Worm (Caenorhabditis elegans) whole organism, L4/young adult: ENCODE measurements around the gene abcf-1.
A peak's percentile ranks its signal among the peaks of the same experiment; 100 is the strongest.

ENCODE experiments used
- W03F9.2 ChIP-seq: fragments of 150-350 bp; optimal IDR thresholded peaks from 2 replicates; lab custom pipeline; 2014; ENCODE audit warnings: missing biosample characterization, missing genetic modification characterization
- dao-5 ChIP-seq: sonication (generic microtip); optimal IDR thresholded peaks from 2 replicates; lab custom pipeline; 2016; ENCODE audit warnings: missing genotype, missing genetic modification characterization, moderate library complexity, missing compliant biosample characterization
- him-1 ChIP-seq: sonication (generic microtip); optimal IDR thresholded peaks from 2 replicates; lab custom pipeline; 2016; ENCODE audit warnings: missing genotype, missing genetic modification reagents, missing genetic modification characterization, missing compliant biosample characterization

abcf-1 gene

DNA sequence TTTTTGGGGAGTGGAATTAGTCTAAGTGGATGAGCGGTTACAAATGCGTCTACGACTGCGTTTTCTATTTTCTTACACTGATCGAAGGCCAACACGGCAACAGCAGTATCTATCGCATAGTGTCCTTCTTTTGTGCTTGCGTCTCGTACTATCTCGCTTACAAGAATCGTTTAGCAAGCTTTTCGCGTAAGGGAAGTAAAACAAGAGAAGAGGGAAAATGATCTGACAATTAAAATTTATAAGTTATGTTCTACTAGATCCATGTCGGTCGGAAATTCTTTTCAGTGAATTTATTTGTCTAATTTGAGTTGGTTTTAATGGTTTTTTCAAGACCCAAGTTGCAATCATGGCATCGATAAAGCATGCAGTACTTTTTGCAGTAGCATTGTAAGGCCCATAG is 23.9 kb upstream of the abcf-1 start, which contains the start of gene fkb-4:
fkb-4 (minus strand) TSS at position 101 of the 400 bp plus-strand sequence.
- TF ChIP-seq dao-5 (tag; lab: Kevin White, UChicago), result no peak
- no peak for TF ChIP-seq W03F9.2 (tag; lab: Kevin White, UChicago)
- no peak for TF ChIP-seq him-1 (tag; lab: Kevin White, UChicago)

DNA sequence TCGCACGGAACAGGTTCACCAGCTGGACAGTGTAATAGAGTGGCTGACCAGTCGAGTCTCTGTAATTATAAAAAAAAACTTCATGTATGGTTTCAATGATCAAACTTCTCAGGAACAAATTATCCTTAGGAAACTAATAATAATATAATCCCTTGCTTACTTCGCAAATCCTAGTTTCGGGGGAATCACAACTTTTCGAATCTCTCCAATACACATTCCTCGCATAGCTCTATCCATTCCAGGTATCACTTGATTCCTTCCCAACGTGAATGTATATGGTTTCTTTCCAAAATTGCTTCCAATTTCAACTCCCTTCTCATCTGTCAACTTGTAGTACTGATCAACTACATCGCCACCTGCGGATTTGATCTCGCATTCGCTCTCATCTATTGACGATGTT is 23.2 kb upstream of the abcf-1 start:
- TF ChIP-seq W03F9.2 (tag; lab: Kevin White, UChicago) (no peak), dao-5 (tag; lab: Kevin White, UChicago) (no peak), him-1 (tag; lab: Kevin White, UChicago) (no peak)

DNA sequence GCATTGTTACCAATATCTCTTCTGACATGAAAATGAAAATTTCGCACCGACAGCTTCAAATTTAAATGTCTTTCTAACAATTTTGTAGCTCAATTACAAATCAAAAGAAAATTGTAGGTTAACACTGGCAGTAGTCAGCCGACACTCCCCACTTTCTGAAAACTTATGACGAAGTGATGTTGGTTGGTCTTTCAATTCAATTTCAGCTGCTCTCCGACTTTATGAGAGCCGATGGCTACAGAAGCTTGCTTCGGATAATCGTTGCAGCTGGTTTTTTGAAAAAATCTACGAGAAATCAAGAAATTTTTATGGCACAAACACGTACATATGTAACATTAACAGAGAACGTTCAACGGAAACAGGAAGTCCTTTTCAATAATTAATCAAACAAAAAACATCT is 21.7 kb upstream of the abcf-1 start, which contains the start of gene sre-20:
sre-20 (minus strand) TSS at position 101 of the 400 bp plus-strand sequence.
- no peak for TF ChIP-seq him-1 (tag; lab: Kevin White, UChicago)
- no peak for TF ChIP-seq W03F9.2 (tag; lab: Kevin White, UChicago)
- no peak for TF ChIP-seq dao-5 (tag; lab: Kevin White, UChicago)

DNA sequence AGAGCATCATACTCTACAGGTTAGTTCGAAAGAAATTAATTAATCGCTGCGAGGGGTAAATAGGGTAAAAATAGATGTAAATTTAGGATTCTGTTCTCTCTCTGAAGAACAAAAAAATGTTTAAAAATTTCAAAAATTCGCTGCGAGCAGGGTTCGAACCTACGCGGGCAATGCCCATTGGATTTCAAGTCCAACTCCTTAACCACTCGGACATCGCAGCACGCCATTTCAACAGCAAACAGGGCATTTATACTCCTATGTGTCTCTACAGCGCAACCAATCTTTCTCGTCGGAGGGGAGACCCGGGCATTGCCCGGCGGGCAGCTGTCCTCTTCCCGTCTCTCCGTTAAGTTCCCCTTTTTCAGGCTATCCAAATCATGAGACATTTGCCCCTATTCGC is 17.1 kb upstream of the abcf-1 start:
- TF ChIP-seq him-1 (tag; lab: Kevin White, UChicago), result peak; percentile 29
- no peak for TF ChIP-seq W03F9.2 (tag; lab: Kevin White, UChicago)
- peak; percentile 61 for TF ChIP-seq dao-5 (tag; lab: Kevin White, UChicago)

DNA sequence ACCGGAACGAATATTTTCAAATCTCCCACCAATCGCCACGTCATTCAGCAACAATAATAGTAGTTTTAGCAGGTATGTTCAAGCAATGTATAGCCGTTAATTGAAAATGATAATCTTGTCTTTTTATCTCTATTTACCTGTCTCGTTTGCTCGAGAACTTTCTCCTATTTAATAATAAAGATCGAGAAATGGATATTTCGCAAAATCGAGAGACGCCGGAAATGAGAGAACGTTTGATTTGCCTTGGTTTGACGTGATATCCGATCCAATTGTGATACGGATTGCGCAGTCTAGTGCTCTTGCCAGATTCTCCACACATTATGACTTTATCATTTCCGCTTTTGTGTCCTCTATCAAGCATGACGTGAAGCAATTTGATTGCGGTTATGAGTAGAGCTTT is 10.7 kb upstream of the abcf-1 start:
- TF ChIP-seq dao-5 (tag; lab: Kevin White, UChicago), result no peak
- no peak for TF ChIP-seq him-1 (tag; lab: Kevin White, UChicago)
- TF ChIP-seq W03F9.2 (tag; lab: Kevin White, UChicago), result no peak

DNA sequence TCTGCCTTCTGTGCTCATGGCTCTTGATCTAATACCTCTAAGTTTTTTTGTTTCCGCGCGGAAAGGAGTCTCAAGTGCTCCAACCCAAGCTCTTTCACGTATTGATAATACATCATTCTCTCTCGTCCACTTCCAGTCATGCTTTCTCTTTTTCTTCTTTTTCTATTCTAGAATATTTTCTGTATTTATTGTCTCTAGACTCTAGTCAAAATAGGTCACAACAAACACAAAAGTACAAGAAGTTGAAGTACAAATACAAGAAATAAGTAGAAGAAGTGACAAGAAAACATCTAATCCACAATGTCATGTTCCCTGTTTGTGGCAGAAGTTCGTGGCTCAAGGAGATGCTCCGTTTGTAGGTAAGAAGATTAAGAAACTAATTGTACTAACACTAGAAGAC is 10.0 kb upstream of the abcf-1 start, which contains the start of gene ZC455.1:
ZC455.1 (plus strand) TSS at position 301 of the 400 bp plus-strand sequence.
- TF ChIP-seq dao-5 (tag; lab: Kevin White, UChicago) (no peak), W03F9.2 (tag; lab: Kevin White, UChicago) (no peak), him-1 (tag; lab: Kevin White, UChicago) (no peak)

DNA sequence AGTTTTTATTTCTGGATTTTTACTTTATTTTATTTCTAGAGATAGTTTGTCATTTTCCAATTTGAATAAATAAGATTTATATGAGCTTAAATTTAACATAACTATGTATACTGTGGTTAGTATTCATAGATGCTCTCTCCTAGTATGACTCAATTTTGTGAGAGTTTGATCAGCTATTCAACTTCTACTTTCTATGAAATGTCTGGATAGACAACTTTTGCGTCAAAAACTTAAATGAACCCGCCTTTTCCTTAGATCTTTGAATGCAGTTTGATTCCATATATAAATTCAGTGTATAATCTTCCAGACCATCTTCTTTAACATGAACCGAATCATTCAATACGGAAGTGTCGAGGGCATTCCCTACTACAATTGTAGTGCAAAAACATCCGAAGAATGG is 5.8 kb upstream of the abcf-1 start, which contains the start of gene srt-43:
srt-43 (plus strand) TSS at position 301 of the 400 bp plus-strand sequence.
- TF ChIP-seq dao-5 (tag; lab: Kevin White, UChicago), result no peak
- no peak for TF ChIP-seq him-1 (tag; lab: Kevin White, UChicago)
- TF ChIP-seq W03F9.2 (tag; lab: Kevin White, UChicago), result no peak

DNA sequence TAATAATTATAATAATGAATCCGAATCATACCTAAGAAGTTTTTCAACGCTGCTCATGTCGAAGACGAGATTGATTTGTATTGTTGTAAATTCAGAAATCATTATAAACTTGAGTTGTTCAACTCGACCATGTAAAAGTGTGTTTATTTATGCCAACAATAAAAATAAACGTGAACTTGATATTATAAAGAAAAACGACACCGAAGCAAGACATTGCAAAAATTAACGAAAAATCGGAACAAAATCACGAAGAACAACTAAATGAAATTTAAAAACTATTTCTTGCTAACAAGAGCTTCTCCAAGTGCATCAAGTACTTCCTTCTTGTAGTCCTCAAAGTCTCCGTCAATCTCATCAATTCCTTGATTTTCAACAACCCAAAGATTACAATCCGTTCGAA is 2.3 kb downstream of the abcf-1 start, which contains the start of gene F18E2.15:
F18E2.15 (minus strand) TSS at position 101 of the 400 bp plus-strand sequence.
- TF ChIP-seq dao-5 (tag; lab: Kevin White, UChicago) (no peak), him-1 (tag; lab: Kevin White, UChicago) (no peak), W03F9.2 (tag; lab: Kevin White, UChicago) (no peak)

DNA sequence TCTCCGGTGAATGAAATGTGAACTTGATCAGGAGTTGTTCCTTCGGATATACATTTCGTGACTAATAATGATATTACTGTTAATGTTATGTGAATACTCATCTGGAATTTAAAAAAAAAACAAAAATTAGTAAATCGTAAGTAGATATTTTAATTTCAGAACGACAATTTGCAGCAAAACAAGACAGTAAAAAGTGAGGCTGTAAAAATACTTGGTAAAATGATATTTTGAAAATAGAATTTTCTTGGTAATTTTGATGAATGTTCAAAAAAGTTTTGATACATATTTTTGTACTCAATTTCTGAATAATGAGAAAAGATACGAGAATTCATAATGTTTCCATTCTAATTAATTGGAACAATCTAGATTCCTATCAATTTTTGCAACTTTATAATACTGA is 3.5 kb downstream of the abcf-1 start, which contains the start of gene papl-1:
papl-1 (minus strand) TSS at position 101 of the 400 bp plus-strand sequence.
- TF ChIP-seq W03F9.2 (tag; lab: Kevin White, UChicago), result no peak
- no peak for TF ChIP-seq him-1 (tag; lab: Kevin White, UChicago)
- TF ChIP-seq dao-5 (tag; lab: Kevin White, UChicago), result no peak

DNA sequence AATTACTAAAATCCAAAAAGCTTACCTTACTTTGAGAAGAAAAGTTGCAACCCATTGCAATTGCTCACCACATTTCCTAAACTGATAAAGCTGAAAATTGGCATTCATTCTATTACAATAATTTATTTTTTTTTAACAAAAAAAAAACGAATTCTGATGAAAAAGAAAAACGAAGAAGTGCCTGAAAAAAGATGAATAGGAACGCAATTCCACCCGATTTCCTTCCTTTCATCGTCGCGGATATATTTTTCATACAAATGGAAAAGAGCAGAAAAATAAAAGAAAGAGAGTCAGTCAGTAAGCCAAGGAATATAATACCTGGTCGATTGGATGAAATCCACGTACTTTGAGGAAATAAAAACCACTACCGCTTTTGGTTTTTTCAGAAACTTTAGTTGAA is 8.3 kb downstream of the abcf-1 start, which contains the start of gene gpa-13:
gpa-13 (minus strand) TSS at position 101 of the 400 bp plus-strand sequence.
- no peak for TF ChIP-seq W03F9.2 (tag; lab: Kevin White, UChicago)
- no peak for TF ChIP-seq him-1 (tag; lab: Kevin White, UChicago)
- TF ChIP-seq dao-5 (tag; lab: Kevin White, UChicago), result no peak

DNA sequence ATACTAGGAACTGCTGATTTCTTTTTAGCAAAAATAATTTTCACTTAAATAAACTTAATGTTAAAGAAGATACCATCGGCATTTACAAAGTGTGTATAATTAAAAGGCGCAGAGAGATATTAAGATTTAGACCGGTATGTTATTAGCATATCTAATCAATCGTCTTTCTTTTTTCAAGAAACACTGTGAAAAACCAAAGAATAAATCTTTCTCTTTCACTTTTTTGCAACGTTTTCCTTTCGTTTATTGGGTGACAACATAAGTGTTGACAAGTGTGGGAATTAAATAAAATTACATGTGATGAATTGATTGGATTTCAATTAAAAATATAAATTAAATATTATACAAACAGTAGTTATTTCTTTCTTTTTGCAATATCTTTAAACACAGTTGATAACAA is 10.8 kb downstream of the abcf-1 start, which contains the start of gene C15C8.8:
C15C8.8 (minus strand) TSS at position 101 of the 400 bp plus-strand sequence.
- TF ChIP-seq dao-5 (tag; lab: Kevin White, UChicago), result no peak
- no peak for TF ChIP-seq W03F9.2 (tag; lab: Kevin White, UChicago)
- no peak for TF ChIP-seq him-1 (tag; lab: Kevin White, UChicago)

DNA sequence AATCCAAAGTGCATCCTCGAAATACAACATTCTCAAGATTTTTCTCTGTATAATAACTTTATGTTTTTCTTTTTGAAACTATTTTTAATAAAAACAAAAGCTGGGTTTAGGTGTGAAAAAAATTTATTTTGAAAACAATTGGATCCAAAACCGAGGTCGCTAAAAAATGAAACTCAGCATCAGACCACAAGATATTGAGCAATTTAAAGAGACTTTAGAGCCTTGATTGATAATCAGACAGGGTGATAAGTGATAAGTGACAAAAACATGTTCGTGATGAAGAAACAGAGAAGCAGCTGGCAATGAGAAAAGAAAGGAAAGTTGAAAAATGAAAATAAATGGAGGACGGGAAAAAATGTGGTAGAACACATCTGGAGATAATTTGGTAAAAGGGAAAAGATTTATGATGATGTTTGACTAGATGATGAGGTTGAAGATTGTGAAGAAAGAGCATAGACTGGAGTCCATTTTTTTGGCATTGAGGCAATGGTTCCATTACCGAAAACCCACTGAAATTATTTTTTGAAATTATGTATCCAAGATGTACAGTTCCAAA is 11.6 kb downstream of the abcf-1 start, which contains the start of gene C15C8.6:
C15C8.6 (minus strand) TSS at position 51 of the 556 bp plus-strand sequence.
- TF ChIP-seq him-1 (tag; lab: Kevin White, UChicago) (no peak), W03F9.2 (tag; lab: Kevin White, UChicago) (no peak), dao-5 (tag; lab: Kevin White, UChicago) (no peak)

DNA sequence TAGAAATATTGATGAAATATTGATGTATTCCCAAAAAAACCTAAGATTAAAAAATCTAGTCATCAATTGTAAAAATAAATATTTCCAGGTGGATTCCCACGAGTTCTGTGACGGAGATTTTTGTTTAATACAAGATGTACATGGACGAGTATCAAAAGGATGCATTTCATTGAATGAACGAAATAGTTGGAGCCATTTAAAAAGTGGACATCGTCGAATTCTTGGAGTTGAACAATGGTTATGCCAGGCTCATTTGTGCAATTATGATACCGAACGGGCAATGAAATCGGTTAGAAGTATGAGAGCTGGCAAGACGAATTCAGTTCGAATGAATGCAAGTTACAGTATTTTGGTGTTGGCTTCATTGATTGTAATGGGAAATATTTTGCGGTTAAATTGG is 13.6 kb downstream of the abcf-1 start:
- TF ChIP-seq him-1 (tag; lab: Kevin White, UChicago) (no peak), W03F9.2 (tag; lab: Kevin White, UChicago) (no peak)
